Fruit fly (Drosophila melanogaster): ENCODE measurements around the gene CG33253.

CG33253 gene

DNA sequence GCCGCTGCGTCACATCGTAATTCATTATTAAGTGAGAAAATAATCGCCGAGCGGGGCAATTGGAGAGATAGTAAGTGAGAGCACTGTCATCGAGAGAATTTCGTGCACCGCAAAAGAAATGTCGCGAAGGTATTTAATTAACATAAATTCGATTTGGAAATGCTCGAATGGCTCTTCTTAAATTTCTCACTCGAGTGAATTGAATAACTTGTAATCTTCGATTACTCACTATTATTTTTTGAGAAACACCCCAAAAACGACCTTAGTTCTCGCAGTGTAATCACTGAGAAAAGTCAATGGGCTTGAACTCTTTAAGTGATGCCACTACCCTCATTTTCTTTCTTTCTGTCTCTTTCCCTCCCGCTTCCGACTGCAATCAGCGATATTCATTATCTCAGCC is 28.2 kb upstream of the CG33253 start (continued):
- TF ChIP-seq CG17829 (tag; optimal IDR thresholded peaks at IDR 0.05) (peak; percentile 94), CG10147 (GFP tag; optimal IDR thresholded peaks at IDR 0.05) (peak; percentile 22), gro (GFP tag; optimal IDR thresholded peaks at IDR 0.05) (peak; percentile 58), CG17328 (GFP tag; IDR thresholded peaks at IDR 0.05) (peak; percentile 95), CG10979 (tag; optimal IDR thresholded peaks at IDR 0.05) (peak; percentile 96), CG12219 (GFP tag; optimal IDR thresholded peaks at IDR 0.05) (peak; percentile 85), CG31365 (tag; optimal IDR thresholded peaks at IDR 0.05) (peak; percentile 59), E2f2 (GFP tag; IDR thresholded peaks at IDR 0.05) (peak; percentile 55; the same call in 1 of the 2 replicates), CG2202 (tag; optimal IDR thresholded peaks at IDR 0.05) (peak; percentile 91), wor (GFP tag; IDR thresholded peaks at IDR 0.05) (peak; percentile 78), CG4360 (GFP tag; IDR thresholded peaks at IDR 0.05) (peak; percentile 56), sug (tag; optimal IDR thresholded peaks at IDR 0.05) (no peak), CG14441 (GFP tag; IDR thresholded peaks at IDR 0.05) (peak; percentile 35; the same call in 1 of the 2 replicates), stwl (tag; optimal IDR thresholded peaks at IDR 0.05) (peak; percentile 55), crp (GFP tag; optimal IDR thresholded peaks at IDR 0.05) (peak in 1 of 2 experiments; percentile 29), trem (tag; optimal IDR thresholded peaks at IDR 0.05) (peak; percentile 92), vnd (GFP tag; IDR thresholded peaks at IDR 0.05; ENCODE audit: partially characterized antibody) (no peak), CG11560 (tag; IDR thresholded peaks at IDR 0.05) (0 out of 3 replicates have a peak, but pooled peaks have one; percentile 41), CHES-1-like (GFP tag; optimal IDR thresholded peaks at IDR 0.05) (peak; percentile 83), CG4820 (GFP tag; optimal IDR thresholded peaks at IDR 0.05) (peak; percentile 91), gcm2 (GFP tag; optimal IDR thresholded peaks at IDR 0.05) (peak; percentile 34), Antp (GFP tag; optimal IDR thresholded peaks at IDR 0.05) (peak; percentile 79), CG13624 (GFP tag; optimal IDR thresholded peaks at IDR 0.05) (peak; percentile 85), B-H2 (GFP tag; optimal IDR thresholded peaks at IDR 0.05) (no peak), lov (optimal IDR thresholded peaks at IDR 0.05) (no peak), lov (GFP tag; IDR thresholded peaks at IDR 0.05) (peak; percentile 92), CG31441 (GFP tag; IDR thresholded peaks at IDR 0.05) (peak; percentile 91), CG11093 (GFP tag; IDR thresholded peaks at IDR 0.05) (peak; percentile 78), CG15073 (GFP tag; optimal IDR thresholded peaks at IDR 0.05) (peak; percentile 45), D19A (tag; optimal IDR thresholded peaks at IDR 0.05) (peak; percentile 87), CG2712 (tag; optimal IDR thresholded peaks at IDR 0.05) (peak; percentile 95), CG2875 (GFP tag; optimal IDR thresholded peaks at IDR 0.05) (peak; percentile 87), TFAM (GFP tag; optimal IDR thresholded peaks at IDR 0.05) (peak; percentile 58), tap (tag; optimal IDR thresholded peaks at IDR 0.05) (peak; percentile 76), CG34376 (GFP tag; optimal IDR thresholded peaks at IDR 0.05) (no peak), insv (GFP tag; optimal IDR thresholded peaks at IDR 0.05) (no peak), CG15269 (tag; optimal IDR thresholded peaks at IDR 0.05) (peak; percentile 45), CG18619 (GFP tag; optimal IDR thresholded peaks at IDR 0.05) (peak; percentile 68), Chrac-16 (GFP tag; optimal IDR thresholded peaks at IDR 0.05) (peak; percentile 87), CG30431 (GFP tag; optimal IDR thresholded peaks at IDR 0.05) (peak; percentile 82), HLH54F (GFP tag; optimal IDR thresholded peaks at IDR 0.05) (peak; percentile 58), wek (GFP tag; optimal IDR thresholded peaks at IDR 0.05) (peak; percentile 67), CG13296 (GFP tag; optimal IDR thresholded peaks at IDR 0.05) (no peak), Med (GFP tag) (peak; percentile 98), zen2 (GFP tag; IDR thresholded peaks at IDR 0.05; ENCODE audit: partially characterized antibody) (no peak), gem (tag; optimal IDR thresholded peaks at IDR 0.05) (peak; percentile 93), sqz (GFP tag; optimal IDR thresholded peaks at IDR 0.05) (peak; percentile 36), CG18262 (tag; optimal IDR thresholded peaks at IDR 0.05) (peak; percentile 93), HmgD (GFP tag; optimal IDR thresholded peaks at IDR 0.05) (peak; percentile 46), CG18011 (GFP tag; optimal IDR thresholded peaks at IDR 0.05) (no peak), Hey (tag; optimal IDR thresholded peaks at IDR 0.05) (no peak)

Data from whole organism, embryonic.